Worm (Caenorhabditis elegans) whole organism, dauer: ENCODE measurements around the gene ceh-74.

Source experiments
- unc-62 ChIP-seq: sonication (generic microtip); optimal IDR thresholded peaks from 2 replicates; lab custom pipeline; 2017; ENCODE audit warnings: missing biosample characterization, missing genetic modification reagents, missing genetic modification characterization

Gene ceh-74

ce11 chrV:14150966-14151365 lies 26.9 kb upstream of the ceh-74 start:
- no peak for TF ChIP-seq unc-62 (GFP tag; lab: Kevin White, UChicago)

- TF ChIP-seq unc-62 (GFP tag; lab: Kevin White, UChicago): no peak
Measured at ce11 chrV:14153615-14154014, 24.3 kb upstream of the ceh-74 start.

ce11 chrV:14156468-14156867 lies 21.4 kb upstream of the ceh-74 start, which contains the start of gene AH10.2:
TSS of gene AH10.2 (plus strand) at chrV:14156768.
- TF ChIP-seq unc-62 (GFP tag; lab: Kevin White, UChicago): no peak

ce11 chrV:14160698-14161097 lies 17.2 kb upstream of the ceh-74 start, which contains the start of gene cest-1.2:
TSS of gene cest-1.2 (minus strand) at chrV:14160862.
- no peak for TF ChIP-seq unc-62 (GFP tag; lab: Kevin White, UChicago)

- TF ChIP-seq unc-62 (GFP tag; lab: Kevin White, UChicago): no peak
Measured at ce11 chrV:14162959-14163548, 14.8 kb upstream of the ceh-74 start, which contains the start of gene srd-26. TSS of gene srd-26 (minus strand) at chrV:14163009.

- no peak for TF ChIP-seq unc-62 (GFP tag; lab: Kevin White, UChicago)
Measured at ce11 chrV:14165745-14166144, 12.1 kb upstream of the ceh-74 start.

ce11 chrV:14166630-14167029 lies 11.2 kb upstream of the ceh-74 start, which contains the start of gene cest-1.1:
TSS of gene cest-1.1 (minus strand) at chrV:14166730.
- TF ChIP-seq unc-62 (GFP tag; lab: Kevin White, UChicago): no peak

ce11 chrV:14167629-14168028 lies 10.2 kb upstream of the ceh-74 start, which contains the start of gene ocam-1:
TSS of gene ocam-1 (minus strand) at chrV:14167729.
- no peak for TF ChIP-seq unc-62 (GFP tag; lab: Kevin White, UChicago)

- TF ChIP-seq unc-62 (GFP tag; lab: Kevin White, UChicago): no peak
Measured at ce11 chrV:14171284-14171683, 6.6 kb upstream of the ceh-74 start, which contains the start of gene cest-2.1. TSS of gene cest-2.1 (minus strand) at chrV:14171481.

ce11 chrV:14175216-14175615 lies 2.7 kb upstream of the ceh-74 start, which contains the start of gene cest-2.2:
TSS of gene cest-2.2 (minus strand) at chrV:14175355.
- no peak for TF ChIP-seq unc-62 (GFP tag; lab: Kevin White, UChicago)

- no peak for TF ChIP-seq unc-62 (GFP tag; lab: Kevin White, UChicago)
Measured at ce11 chrV:14176572-14176971, 1.3 kb upstream of the ceh-74 start.

ce11 chrV:14179947-14180346 lies 2.1 kb downstream of the ceh-74 start, which contains the start of gene ZC376.8:
TSS of gene ZC376.8 (plus strand) at chrV:14180247.
- TF ChIP-seq unc-62 (GFP tag; lab: Kevin White, UChicago): no peak

- TF ChIP-seq unc-62 (GFP tag; lab: Kevin White, UChicago): no peak
Measured at ce11 chrV:14182860-14183259, 5.0 kb downstream of the ceh-74 start, which contains the start of gene cest-2.3. TSS of gene cest-2.3 (minus strand) at chrV:14182960.

- TF ChIP-seq unc-62 (GFP tag; lab: Kevin White, UChicago): no peak
Measured at ce11 chrV:14185438-14185837, 7.6 kb downstream of the ceh-74 start, which contains the start of the genes trm-1 and ints-2. TSS of gene trm-1 (minus strand) at chrV:14185612. TSS of gene ints-2 (plus strand) at chrV:14185686.

ce11 chrV:14187104-14187503 lies 9.2 kb downstream of the ceh-74 start:
- TF ChIP-seq unc-62 (GFP tag; lab: Kevin White, UChicago): no peak

- TF ChIP-seq unc-62 (GFP tag; lab: Kevin White, UChicago): no peak
Measured at ce11 chrV:14192870-14193269, 15.0 kb downstream of the ceh-74 start.

ce11 chrV:14193451-14193850 lies 15.6 kb downstream of the ceh-74 start, which contains the start of gene atfs-1:
TSS of gene atfs-1 (plus strand) at chrV:14193663.
- no peak for TF ChIP-seq unc-62 (GFP tag; lab: Kevin White, UChicago)
